Worm (Caenorhabditis elegans) whole organism, L3 larva: ENCODE data around the gene moc-1.
A peak's percentile ranks its signal among the peaks of the same experiment; 100 is the strongest.

Source experiments
- daf-12 ChIP-seq: fragments of 150-350 bp; optimal IDR thresholded peaks from 2 replicates; lab custom pipeline; 2014; ENCODE audit warnings: missing biosample characterization, missing genetic modification reagents, missing genetic modification characterization
- elt-2 ChIP-seq: sonication (generic microtip); optimal IDR thresholded peaks from 2 replicates; lab custom pipeline; 2016; ENCODE audit warnings: missing genetic modification reagents, mild to moderate bottlenecking, missing genetic modification characterization, missing compliant biosample characterization
- lin-15B ChIP-seq: fragments of 150-350 bp; optimal IDR thresholded peaks from 2 replicates; lab custom pipeline; 2014; ENCODE audit warnings: missing biosample characterization, missing genetic modification characterization
- lin-39 ChIP-seq: fragments of 150-350 bp; optimal IDR thresholded peaks from 2 replicates; lab custom pipeline; 2018; ENCODE audit warnings: missing biosample characterization, missing genetic modification reagents, missing genetic modification characterization
- mdl-1 ChIP-seq: fragments of 150-350 bp; optimal IDR thresholded peaks from 2 replicates; lab custom pipeline; 2014; ENCODE audit warnings: missing biosample characterization, missing genetic modification characterization
- nhr-28 ChIP-seq: fragments of 150-350 bp; optimal IDR thresholded peaks from 2 replicates; lab custom pipeline; 2014; ENCODE audit warnings: missing biosample characterization, missing genetic modification characterization
- snpc-4 ChIP-seq: fragments of 150-350 bp; optimal IDR thresholded peaks from 2 replicates; lab custom pipeline; 2014; ENCODE audit warnings: missing biosample characterization, missing genetic modification characterization
- unc-62 ChIP-seq: fragments of 150-350 bp; sonication (generic microtip); optimal IDR thresholded peaks from 4 replicates; lab custom pipeline; 2014; ENCODE audit warnings: missing biosample characterization, missing genetic modification reagents, missing genetic modification characterization

ce11 chrX:10147236-10147635 is 8.8 kb upstream of the moc-1 start:
- TF ChIP-seq snpc-4 = no peak
- TF ChIP-seq daf-12 (tag; lab: Kevin White, UChicago) = no peak
- no peak for TF ChIP-seq nhr-28 (tag; lab: Kevin White, UChicago)
- TF ChIP-seq elt-2 = no peak
- no peak for TF ChIP-seq lin-15B (tag; lab: Kevin White, UChicago)
- peak; percentile 92 for TF ChIP-seq unc-62
- no peak for TF ChIP-seq lin-39 (tag; lab: Kevin White, UChicago)
- no peak for TF ChIP-seq mdl-1 (tag; lab: Kevin White, UChicago)
